Fruit fly (Drosophila melanogaster): ENCODE results near the gene CG32110.

dm6 chr3L:12800167-12800566, 8.4 kb upstream of the CG32110 start:
- TF ChIP-seq ttk (optimal IDR thresholded peaks at IDR 0.05) = no peak
- TF ChIP-seq psq (optimal IDR thresholded peaks at IDR 0.05) = no peak
- no peak for TF ChIP-seq insv (optimal IDR thresholded peaks at IDR 0.05)
- TF ChIP-seq h (optimal IDR thresholded peaks at IDR 0.05) = no peak
- no peak for TF ChIP-seq Sin3A (optimal IDR thresholded peaks at IDR 0.05)
- no peak for TF ChIP-seq Myc (optimal IDR thresholded peaks at IDR 0.05)
